Worm (Caenorhabditis elegans) whole organism, L4 larva: Measurements from ENCODE around the gene F40F9.10.

Experiments
- F10B5.3 ChIP-seq: sonication (generic microtip); optimal IDR thresholded peaks from 2 replicates; lab custom pipeline; 2016; ENCODE audit warnings: mild to moderate bottlenecking, missing genetic modification characterization, missing compliant biosample characterization
- F26F4.8 ChIP-seq: fragments of 200-800 bp; sonication (Bioruptor generic); conservative IDR thresholded peaks from 2 replicates; pipeline ENCODE4 v1.3.6; 2022; ENCODE audit warnings: missing genetic modification characterization, missing compliant biosample characterization
- F49E8.2 ChIP-seq: sonication (generic microtip); optimal IDR thresholded peaks from 2 replicates; lab custom pipeline; 2016; ENCODE audit warnings: missing compliant biosample characterization, mild to moderate bottlenecking, missing genetic modification characterization, borderline replicate concordance
- R02D3.7 ChIP-seq: fragments of 150-350 bp; sonication (generic microtip); optimal IDR thresholded peaks from 3 replicates; lab custom pipeline; 2014; ENCODE audit warnings: missing biosample characterization, missing genetic modification characterization
- T20F7.1 ChIP-seq: fragments of 200-800 bp; sonication (Bioruptor generic); optimal IDR thresholded peaks from 2 replicates; lab custom pipeline; 2018; ENCODE audit warnings: mild to moderate bottlenecking, missing genetic modification characterization, missing compliant biosample characterization
- Y105C5A.15 ChIP-seq: fragments of 200-800 bp; sonication (Bioruptor generic); IDR thresholded peaks from 2 replicates; pipeline ENCODE4 v1.3.6; 2022; ENCODE audit warnings: missing genetic modification characterization, missing compliant biosample characterization
- ZK546.5 ChIP-seq, 2 experiments: sonication (generic microtip); optimal IDR thresholded peaks; 2 replicates each; lab custom pipeline; 2017; ENCODE audit warnings: missing biosample characterization in 2 of 2, missing genetic modification characterization in 2 of 2
- aha-1 ChIP-seq: fragments of 150-350 bp; peaks from one replicate; lab custom pipeline; 2014; ENCODE audit warnings: missing biosample characterization, missing genetic modification characterization
- arid-1 ChIP-seq: fragments of 200-800 bp; sonication (Bioruptor generic); conservative IDR thresholded peaks from 2 replicates; pipeline ENCODE4 v1.3.6; 2022; ENCODE audit warnings: missing genetic modification reagents, missing genetic modification characterization, missing compliant biosample characterization
- attf-4 ChIP-seq: sonication (generic microtip); optimal IDR thresholded peaks from 3 replicates; lab custom pipeline; 2017; ENCODE audit warnings: missing biosample characterization, missing genetic modification characterization
- ceh-20 ChIP-seq: fragments of 200-800 bp; sonication (Bioruptor generic); IDR thresholded peaks from 2 replicates; pipeline ENCODE4 v1.3.6; 2022; ENCODE audit warnings: missing genetic modification reagents, missing genetic modification characterization, missing compliant biosample characterization
- ceh-44 ChIP-seq: fragments of 200-800 bp; sonication (Bioruptor generic); IDR thresholded peaks from 2 replicates; pipeline ENCODE4 v1.3.6; 2022; ENCODE audit warnings: missing genetic modification reagents, missing genetic modification characterization, missing compliant biosample characterization
- ceh-82 ChIP-seq: sonication (generic microtip); optimal IDR thresholded peaks from 2 replicates; lab custom pipeline; 2017; ENCODE audit warnings: missing biosample characterization, missing genetic modification characterization
- ces-1 ChIP-seq: fragments of 150-350 bp; sonication (generic microtip); optimal IDR thresholded peaks from 4 replicates; lab custom pipeline; 2014; ENCODE audit warnings: missing biosample characterization, missing genetic modification reagents, missing genetic modification characterization
- cey-2 ChIP-seq: sonication (generic microtip); optimal IDR thresholded peaks from 3 replicates; lab custom pipeline; 2017; ENCODE audit warnings: missing genetic modification characterization, mild to moderate bottlenecking, missing compliant biosample characterization, antibody characterized with exemption, borderline replicate concordance; ENCODE audit not compliant: insufficient read depth
- ctbp-1 ChIP-seq: fragments of 200-800 bp; sonication (Bioruptor generic); IDR thresholded peaks from 2 replicates; pipeline ENCODE4 v1.3.6; 2022; ENCODE audit warnings: missing genetic modification reagents, missing genetic modification characterization, missing compliant biosample characterization
- daf-12 ChIP-seq: fragments of 150-350 bp; optimal IDR thresholded peaks from 2 replicates; lab custom pipeline; 2014; ENCODE audit warnings: missing biosample characterization, missing genetic modification reagents, missing genetic modification characterization
- daf-19 ChIP-seq: fragments of 200-800 bp; sonication (Bioruptor generic); conservative IDR thresholded peaks from 2 replicates; pipeline ENCODE4 v1.3.6; 2022; ENCODE audit warnings: missing genetic modification characterization, missing compliant biosample characterization
- daf-8 ChIP-seq: fragments of 200-800 bp; sonication (Bioruptor generic); IDR thresholded peaks from 2 replicates; pipeline ENCODE4 v1.3.6; 2022; ENCODE audit warnings: missing genetic modification characterization, missing compliant biosample characterization
- fkh-10 ChIP-seq: fragments of 150-350 bp; optimal IDR thresholded peaks from 2 replicates; lab custom pipeline; 2014; ENCODE audit warnings: missing biosample characterization, missing genetic modification reagents, missing genetic modification characterization
- hlh-11 ChIP-seq: fragments of 200-800 bp; sonication (Bioruptor generic); optimal IDR thresholded peaks from 2 replicates; lab custom pipeline; 2018; ENCODE audit warnings: mild to moderate bottlenecking, missing genetic modification characterization, missing compliant biosample characterization
- hmg-1.1 ChIP-seq: fragments of 200-800 bp; sonication (Bioruptor generic); IDR thresholded peaks from 2 replicates; pipeline ENCODE4 v1.3.6; 2022; ENCODE audit warnings: missing genetic modification reagents, missing genetic modification characterization, missing compliant biosample characterization
- lim-7 ChIP-seq: fragments of 200-800 bp; sonication (Bioruptor generic); IDR thresholded peaks from 2 replicates; pipeline ENCODE4 v1.3.6; 2022; ENCODE audit warnings: missing genetic modification characterization, missing compliant biosample characterization
- lin-29 ChIP-seq: fragments of 200-800 bp; sonication (Bioruptor generic); IDR thresholded peaks from 2 replicates; pipeline ENCODE4 v1.3.6; 2022; ENCODE audit warnings: missing genetic modification reagents, missing genetic modification characterization, missing compliant biosample characterization
- lir-3 ChIP-seq: sonication (generic microtip); optimal IDR thresholded peaks from 2 replicates; lab custom pipeline; 2016; ENCODE audit warnings: mild to moderate bottlenecking, missing genetic modification characterization, missing compliant biosample characterization
- madf-9 ChIP-seq: fragments of 200-800 bp; sonication (Bioruptor generic); conservative IDR thresholded peaks from 2 replicates; pipeline ENCODE4 v1.3.6; 2022; ENCODE audit warnings: missing genetic modification reagents, missing genetic modification characterization, missing compliant biosample characterization
- mdt-29 ChIP-seq: fragments of 200-800 bp; sonication (Bioruptor generic); IDR thresholded peaks from 2 replicates; pipeline ENCODE4 v1.3.6; 2022; ENCODE audit warnings: missing genetic modification reagents, missing genetic modification characterization, missing compliant biosample characterization
- mxl-2 ChIP-seq: fragments of 200-800 bp; sonication (Bioruptor generic); conservative IDR thresholded peaks from 2 replicates; pipeline ENCODE4 v1.3.6; 2022; ENCODE audit warnings: missing genetic modification reagents, missing genetic modification characterization, missing compliant biosample characterization
- mxl-3 ChIP-seq: fragments of 200-800 bp; sonication (Bioruptor generic); optimal IDR thresholded peaks from 2 replicates; lab custom pipeline; 2018; ENCODE audit warnings: mild to moderate bottlenecking, missing genetic modification characterization, missing compliant biosample characterization
- nhr-102 ChIP-seq: sonication (generic microtip); optimal IDR thresholded peaks from 2 replicates; lab custom pipeline; 2016; ENCODE audit warnings: mild to moderate bottlenecking, missing genetic modification characterization, moderate library complexity, missing compliant biosample characterization
- nhr-25 ChIP-seq: sonication (generic microtip); optimal IDR thresholded peaks from 2 replicates; lab custom pipeline; 2017; ENCODE audit warnings: missing genetic modification characterization, mild to moderate bottlenecking, missing compliant biosample characterization, antibody characterized with exemption, moderate library complexity, borderline replicate concordance; ENCODE audit not compliant: insufficient read depth
- nhr-41 ChIP-seq: fragments of 200-800 bp; sonication (Bioruptor generic); IDR thresholded peaks from 2 replicates; pipeline ENCODE4 v1.3.6; 2022; ENCODE audit warnings: missing genetic modification reagents, missing genetic modification characterization, missing compliant biosample characterization
- nhr-77 ChIP-seq: fragments of 150-350 bp; optimal IDR thresholded peaks from 2 replicates; lab custom pipeline; 2014; ENCODE audit warnings: missing biosample characterization, missing genetic modification characterization
- php-3 ChIP-seq: fragments of 200-800 bp; sonication (Bioruptor generic); IDR thresholded peaks from 2 replicates; pipeline ENCODE4 v1.3.6; 2022; ENCODE audit warnings: missing genetic modification reagents, missing genetic modification characterization, missing compliant biosample characterization
- pqm-1 ChIP-seq: sonication (generic microtip); optimal IDR thresholded peaks from 2 replicates; lab custom pipeline; 2017; ENCODE audit warnings: missing biosample characterization, missing genetic modification characterization
- snpc-1.2 ChIP-seq: fragments of 200-800 bp; sonication (Bioruptor generic); IDR thresholded peaks from 2 replicates; pipeline ENCODE4 v1.3.6; 2022; ENCODE audit warnings: missing genetic modification reagents, missing genetic modification characterization, missing compliant biosample characterization
- tag-97 ChIP-seq: fragments of 200-800 bp; sonication (Bioruptor generic); IDR thresholded peaks from 2 replicates; pipeline ENCODE4 v1.3.6; 2022; ENCODE audit warnings: missing genetic modification characterization, missing compliant biosample characterization
- tra-1 ChIP-seq: fragments of 200-800 bp; sonication (Bioruptor generic); IDR thresholded peaks from 2 replicates; pipeline ENCODE4 v1.3.6; 2022; ENCODE audit warnings: missing genetic modification reagents, missing genetic modification characterization, missing compliant biosample characterization
- unc-39 ChIP-seq: sonication (generic microtip); optimal IDR thresholded peaks from 2 replicates; lab custom pipeline; 2017; ENCODE audit warnings: missing biosample characterization, missing genetic modification characterization
- unc-62 ChIP-seq, 3 experiments: fragments of 150-350 bp in 1 of 3; sonication (generic microtip); optimal IDR thresholded peaks in 2 of 3; peaks in 1 of 3; 1 replicate in 1 of 3; 2 replicates in 2 of 3; lab custom pipeline; 2014 to 2017; ENCODE audit warnings: missing biosample characterization in 3 of 3, missing genetic modification characterization in 3 of 3, missing genetic modification reagents in 3 of 3, missing genotype in 1 of 3
- zag-1 ChIP-seq: fragments of 150-350 bp; optimal IDR thresholded peaks from 2 replicates; lab custom pipeline; 2014; ENCODE audit warnings: missing biosample characterization, missing genetic modification characterization
- zip-2 ChIP-seq: fragments of 150-350 bp; optimal IDR thresholded peaks from 2 replicates; lab custom pipeline; 2014; ENCODE audit warnings: missing biosample characterization, missing genetic modification characterization
- ztf-11 ChIP-seq: fragments of 150-350 bp; optimal IDR thresholded peaks from 2 replicates; lab custom pipeline; 2014; ENCODE audit warnings: missing biosample characterization, missing genetic modification characterization
- ztf-7 ChIP-seq: fragments of 150-350 bp; optimal IDR thresholded peaks from 2 replicates; lab custom pipeline; 2014; ENCODE audit warnings: missing biosample characterization, missing genetic modification characterization

Gene F40F9.10

DNA sequence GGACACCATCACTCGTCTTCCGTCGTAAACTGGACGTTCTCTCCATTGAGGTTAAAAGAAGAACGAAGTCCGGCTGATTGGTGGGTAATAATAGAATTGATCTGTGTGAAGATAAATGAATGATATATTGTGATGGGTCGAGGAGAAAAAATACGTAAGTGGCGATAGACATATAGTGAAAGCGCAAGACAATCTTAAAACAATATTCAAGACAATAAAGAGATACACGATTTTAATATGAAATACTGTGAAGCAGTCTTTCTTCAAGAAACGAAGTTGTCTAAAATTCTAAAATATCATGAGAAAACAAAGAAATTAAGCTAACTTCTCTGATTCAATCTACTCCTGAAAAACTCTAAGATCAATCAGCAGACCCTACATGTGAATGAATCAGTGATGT lies at the start of gene F40F9.10:
Gene F40F9.10 (minus strand): TSS at position 101 of the 400 bp plus-strand sequence.
- TF ChIP-seq T20F7.1 (GFP tag; lab: Kevin White, UChicago) = no peak
- no peak for TF ChIP-seq mxl-3 (GFP tag; lab: Kevin White, UChicago)
- no peak for TF ChIP-seq ces-1
- no peak for TF ChIP-seq madf-9 (GFP tag; lab: Robert Waterston, UW)
- no peak for TF ChIP-seq nhr-41 (GFP tag; lab: Robert Waterston, UW)
- no peak for TF ChIP-seq F26F4.8
- TF ChIP-seq snpc-1.2 (GFP tag; lab: Robert Waterston, UW) = no peak
- TF ChIP-seq ceh-44 (GFP tag; lab: Robert Waterston, UW) = no peak
- TF ChIP-seq Y105C5A.15 (GFP tag; lab: Robert Waterston, UW) = no peak
- no peak for TF ChIP-seq zag-1
- no peak for TF ChIP-seq ztf-11 (tag; lab: Kevin White, UChicago)
- TF ChIP-seq ceh-20 (GFP tag; lab: Robert Waterston, UW) = no peak
- TF ChIP-seq unc-39 (tag; lab: Kevin White, UChicago) = no peak
- TF ChIP-seq attf-4 (tag; lab: Kevin White, UChicago) = no peak

DNA sequence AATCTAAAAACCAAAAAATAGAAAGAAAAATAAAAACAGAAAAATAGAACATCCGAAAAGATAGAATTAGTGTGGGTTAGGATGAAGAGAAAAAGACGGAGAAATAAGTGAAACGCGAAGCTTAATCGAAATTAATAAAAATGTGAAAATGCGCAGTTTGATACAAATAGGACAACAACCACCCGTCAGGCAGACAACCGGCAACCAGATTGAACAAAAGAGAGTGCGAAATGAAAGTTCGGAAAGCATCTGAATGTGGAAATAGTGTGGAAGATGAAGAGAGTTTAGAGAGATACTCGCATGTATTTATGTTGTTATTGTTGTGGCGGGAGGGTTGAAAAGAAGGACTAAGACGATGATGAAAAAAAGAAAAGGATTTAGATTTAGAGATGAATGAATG lies 45.0 kb upstream of the F40F9.10 start:
- TF ChIP-seq R02D3.7 (tag; lab: Kevin White, UChicago) (no peak), unc-39 (tag; lab: Kevin White, UChicago) (no peak), daf-8 (GFP tag; lab: Robert Waterston, UW) (no peak), aha-1 (tag; lab: Kevin White, UChicago) (no peak), F49E8.2 (tag; lab: Kevin White, UChicago) (no peak), hmg-1.1 (GFP tag; lab: Robert Waterston, UW) (no peak), tra-1 (GFP tag; lab: Robert Waterston, UW) (no peak), nhr-102 (tag; lab: Kevin White, UChicago) (no peak), arid-1 (GFP tag; lab: Robert Waterston, UW) (no peak), unc-62 (GFP tag; optimal IDR thresholded peaks at IDR 0.05 in 1 of 2; lab: Kevin White, UChicago) (no peak), unc-62 (tag; optimal IDR thresholded peaks at IDR 0.05; lab: Kevin White, UChicago) (no peak), lin-29 (GFP tag; lab: Robert Waterston, UW) (no peak), ceh-82 (no peak), tag-97 (GFP tag; lab: Robert Waterston, UW) (no peak), lir-3 (tag; lab: Kevin White, UChicago) (no peak)
- TF ChIP-seq, all 104 proteins: peak for 0

DNA sequence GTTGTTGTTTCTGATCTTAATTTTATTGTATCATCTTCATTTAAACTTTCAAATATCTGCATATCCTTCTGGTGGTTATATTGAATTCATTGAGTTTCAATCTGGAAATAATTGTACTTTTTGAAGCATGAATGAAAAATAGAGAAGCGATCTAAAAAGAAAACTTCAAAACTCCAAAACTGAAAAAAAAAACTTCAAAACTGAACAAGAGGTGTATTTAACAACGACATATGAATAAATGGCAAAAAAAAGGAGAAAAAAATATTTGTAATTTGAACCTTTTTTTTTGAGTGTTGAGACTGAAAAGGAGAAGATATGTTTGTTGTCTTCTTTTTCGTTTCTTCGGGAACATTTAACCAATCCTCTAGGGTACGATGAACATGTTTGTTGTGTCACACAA lies 44.5 kb upstream of the F40F9.10 start, which contains the start of gene F58E6.11:
Gene F58E6.11 (minus strand): TSS at position 101 of the 400 bp plus-strand sequence.
- TF ChIP-seq cey-2 (no peak), ztf-7 (no peak), nhr-25 (tag; lab: Kevin White, UChicago) (no peak), nhr-77 (no peak), hlh-11 (tag; lab: Kevin White, UChicago) (no peak), zip-2 (tag; lab: Kevin White, UChicago) (no peak)

DNA sequence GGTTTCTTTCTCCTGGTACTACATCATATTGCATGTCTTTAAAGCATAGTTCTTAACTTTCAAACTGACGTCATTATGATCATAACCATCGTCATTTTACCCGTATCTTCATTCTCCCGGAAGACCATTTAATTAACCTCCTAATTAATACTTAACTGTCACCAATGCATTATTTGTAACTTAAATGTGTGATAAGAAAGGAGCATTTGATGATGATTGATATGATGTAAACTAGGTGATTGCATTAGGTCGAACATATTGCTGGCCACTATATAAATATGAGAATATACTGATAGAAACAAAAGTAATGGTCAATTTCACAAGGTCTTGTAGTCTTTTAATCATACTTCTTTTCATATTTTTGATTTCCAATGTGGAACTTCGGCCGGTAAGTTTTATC lies 42.8 kb upstream of the F40F9.10 start, which contains the start of gene hrg-3:
Gene hrg-3 (plus strand): TSS at position 227 of the 400 bp plus-strand sequence.
- TF ChIP-seq F10B5.3 (tag; lab: Kevin White, UChicago) = no peak
- no peak for TF ChIP-seq mxl-2 (GFP tag; lab: Robert Waterston, UW)
- peak; percentile 66 for TF ChIP-seq php-3 (GFP tag; lab: Robert Waterston, UW)
- TF ChIP-seq R02D3.7 (tag; lab: Kevin White, UChicago) = no peak
- no peak for TF ChIP-seq ctbp-1 (GFP tag; lab: Robert Waterston, UW)
- TF ChIP-seq lim-7 = no peak
- no peak for TF ChIP-seq fkh-10
- peak; percentile 31 for TF ChIP-seq pqm-1
- TF ChIP-seq ZK546.5 (tag; optimal IDR thresholded peaks at IDR 0.05; lab: Kevin White, UChicago) = no peak
- no peak for TF ChIP-seq nhr-25 (tag; lab: Kevin White, UChicago)
- no peak for TF ChIP-seq mdt-29
- TF ChIP-seq ztf-7 = peak; percentile 92
- no peak for TF ChIP-seq F26F4.8
- no peak for TF ChIP-seq daf-19 (GFP tag; lab: Robert Waterston, UW)
- no peak for TF ChIP-seq daf-12 (tag; lab: Kevin White, UChicago)
- TF ChIP-seq, all 104 proteins: peak for 3
